Worm (Caenorhabditis elegans) whole organism, mixed stage, embryonic: Measurements from ENCODE around the gene gcn-1.

Source experiments
- bed-3 ChIP-seq: fragments of 200-800 bp; sonication (Bioruptor generic); optimal IDR thresholded peaks from 3 replicates; lab custom pipeline; 2018; ENCODE audit warnings: mild to moderate bottlenecking, missing genetic modification characterization, moderate library complexity, missing compliant biosample characterization
- blmp-1 ChIP-seq: fragments of 150-350 bp; optimal IDR thresholded peaks from 2 replicates; lab custom pipeline; 2014; ENCODE audit warnings: missing biosample characterization, missing genetic modification characterization
- elt-3 ChIP-seq: fragments of 150-350 bp; optimal IDR thresholded peaks from 2 replicates; lab custom pipeline; 2014; ENCODE audit warnings: missing biosample characterization, missing genetic modification characterization
- hlh-1 ChIP-seq: fragments of 150-350 bp; optimal IDR thresholded peaks from 2 replicates; lab custom pipeline; 2014; ENCODE audit warnings: missing biosample characterization, missing genetic modification reagents, missing genetic modification characterization
- lin-13 ChIP-seq: fragments of 150-350 bp; optimal IDR thresholded peaks from 2 replicates; lab custom pipeline; 2014; ENCODE audit warnings: missing biosample characterization, missing genetic modification characterization
- lsy-2 ChIP-seq: fragments of 150-350 bp; optimal IDR thresholded peaks from 2 replicates; lab custom pipeline; 2014; ENCODE audit warnings: missing biosample characterization, missing genetic modification characterization
- mep-1 ChIP-seq: fragments of 150-350 bp; optimal IDR thresholded peaks from 2 replicates; lab custom pipeline; 2017; ENCODE audit warnings: missing biosample characterization, missing genetic modification reagents, missing genetic modification characterization, inconsistent platforms
- nhr-28 ChIP-seq: fragments of 150-350 bp; optimal IDR thresholded peaks from 2 replicates; lab custom pipeline; 2014; ENCODE audit warnings: missing biosample characterization, missing genetic modification characterization
- snpc-4 ChIP-seq: fragments of 150-350 bp; optimal IDR thresholded peaks from 2 replicates; lab custom pipeline; 2014; ENCODE audit warnings: missing biosample characterization, missing genetic modification characterization
- sptf-1 ChIP-seq: sonication (generic microtip); optimal IDR thresholded peaks from 2 replicates; lab custom pipeline; 2017; ENCODE audit warnings: mild to moderate bottlenecking, missing genetic modification characterization, moderate library complexity, missing compliant biosample characterization
- unc-62 ChIP-seq: fragments of 150-350 bp; optimal IDR thresholded peaks from 2 replicates; lab custom pipeline; 2014; ENCODE audit warnings: missing biosample characterization, missing genetic modification reagents, missing genetic modification characterization
- ztf-11 ChIP-seq: fragments of 150-350 bp; optimal IDR thresholded peaks from 2 replicates; lab custom pipeline; 2014; ENCODE audit warnings: missing biosample characterization, missing genetic modification characterization

DNA sequence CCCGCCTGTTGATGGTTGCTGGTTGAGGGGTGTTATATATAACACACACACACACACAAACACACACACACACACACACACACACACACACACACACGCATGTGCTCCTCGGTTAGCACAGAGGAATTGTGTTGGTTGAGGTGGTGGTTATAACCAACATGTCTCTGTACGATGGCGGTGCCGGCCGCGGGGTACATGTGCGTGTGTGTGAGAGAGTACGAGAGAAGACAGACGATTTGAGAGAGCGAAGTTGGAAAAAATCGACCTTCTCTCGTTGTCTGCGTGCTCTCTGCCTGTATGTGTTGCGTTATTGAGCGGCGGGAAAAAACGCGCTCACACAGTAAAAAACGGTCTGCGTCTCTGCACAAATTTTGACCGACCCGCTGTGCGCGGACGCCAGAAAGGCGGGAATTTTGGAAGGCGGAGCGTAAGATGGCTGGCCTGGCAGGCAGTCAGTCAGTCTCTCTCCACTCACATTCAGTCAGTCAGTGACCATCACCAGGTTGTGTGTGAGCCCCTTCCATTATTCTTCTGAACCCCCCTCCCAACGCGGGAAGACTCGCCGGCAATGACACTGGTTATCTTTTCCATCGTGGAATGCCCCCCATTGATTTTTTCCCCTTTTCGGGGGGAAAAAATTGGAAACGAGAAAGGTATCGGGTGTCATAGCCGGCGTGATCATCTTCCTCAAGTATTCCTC lies 20.3 kb downstream of the gcn-1 start:
- TF ChIP-seq sptf-1 = no peak
- TF ChIP-seq unc-62 = peak; percentile 44
- no peak for TF ChIP-seq snpc-4 (tag; lab: Kevin White, UChicago)
- no peak for TF ChIP-seq elt-3 (tag; lab: Kevin White, UChicago)
- TF ChIP-seq hlh-1 (tag; lab: Kevin White, UChicago) = no peak
- TF ChIP-seq ztf-11 = peak; percentile 52
- TF ChIP-seq bed-3 (GFP tag; lab: Kevin White, UChicago) = no peak
- peak; percentile 5 for TF ChIP-seq lin-13 (tag; lab: Kevin White, UChicago)
- TF ChIP-seq lsy-2 (tag; lab: Kevin White, UChicago) = no peak
- TF ChIP-seq mep-1 (tag; lab: Kevin White, UChicago) = peak; percentile 21
- TF ChIP-seq nhr-28 (tag; lab: Kevin White, UChicago) = no peak
- no peak for TF ChIP-seq blmp-1 (tag; lab: Kevin White, UChicago)
